Fruit fly (Drosophila melanogaster): Measurements from ENCODE around the gene mRpL55.

The mRpL55 gene

dm6 chr3R:19074207-19074606 is 20.5 kb downstream of the mRpL55 start (continued):
- no peak for TF ChIP-seq Vsx2 (GFP tag; optimal IDR thresholded peaks at IDR 0.05; ENCODE audit: partially characterized antibody)

dm6 chr3R:19073002-19073401 is 21.7 kb downstream of the mRpL55 start:
- TF ChIP-seq OdsH (GFP tag; optimal IDR thresholded peaks at IDR 0.05) (peak; percentile 33), Hr83 (GFP tag; optimal IDR thresholded peaks at IDR 0.05; ENCODE audit: poor library complexity, severe bottlenecking) (no peak), ey (GFP tag; optimal IDR thresholded peaks at IDR 0.05) (peak; percentile 37), HLH106 (tag; optimal IDR thresholded peaks at IDR 0.05) (peak; percentile 50), rgr (GFP tag; optimal IDR thresholded peaks at IDR 0.05) (peak; percentile 37), Mio (GFP tag; optimal IDR thresholded peaks at IDR 0.05) (no peak), fru (GFP tag; optimal IDR thresholded peaks at IDR 0.05) (peak; percentile 37), Dfd (GFP tag; optimal IDR thresholded peaks at IDR 0.05) (no peak), Sp1 (GFP tag; optimal IDR thresholded peaks at IDR 0.05) (peak; percentile 39), psq (GFP tag; optimal IDR thresholded peaks at IDR 0.05) (peak; percentile 13), foxo (GFP tag; optimal IDR thresholded peaks at IDR 0.05) (peak in 1 of 2 experiments; percentile 54), Jra (GFP tag; optimal IDR thresholded peaks at IDR 0.05) (no peak), h (GFP tag; optimal IDR thresholded peaks at IDR 0.05) (peak; percentile 10), Myc (optimal IDR thresholded peaks at IDR 0.05) (no peak), sv (GFP tag; optimal IDR thresholded peaks at IDR 0.05) (no peak)

DNA sequence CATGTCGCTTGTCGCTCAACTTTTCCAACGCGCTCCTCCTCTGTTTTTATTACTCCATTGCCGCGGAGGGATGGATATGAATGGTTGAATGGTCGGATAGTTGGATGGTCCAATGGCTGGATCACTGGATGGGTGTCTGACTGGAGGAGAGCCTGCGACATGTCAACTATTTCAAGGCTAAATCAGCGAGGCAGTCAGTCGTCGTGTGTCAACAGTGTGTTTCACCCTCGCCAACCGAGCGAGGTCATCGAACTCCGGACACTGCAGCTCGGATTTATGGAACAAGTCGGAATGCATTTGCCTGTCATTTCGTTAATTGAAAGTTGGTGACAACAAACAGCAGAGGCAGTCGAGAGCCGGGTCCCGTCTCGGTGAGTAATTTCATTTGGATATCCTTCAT is 22.8 kb downstream of the mRpL55 start:
- no peak for TF ChIP-seq woc (GFP tag; optimal IDR thresholded peaks at IDR 0.05)
- no peak for TF ChIP-seq Hnf4 (GFP tag; optimal IDR thresholded peaks at IDR 0.05)
- no peak for TF ChIP-seq Abd-B (GFP tag; optimal IDR thresholded peaks at IDR 0.05)
- no peak for TF ChIP-seq jim (GFP tag; optimal IDR thresholded peaks at IDR 0.05)
- TF ChIP-seq pan (optimal IDR thresholded peaks at IDR 0.05) = no peak
- TF ChIP-seq OdsH (GFP tag; optimal IDR thresholded peaks at IDR 0.05) = no peak
- TF ChIP-seq dl (GFP tag; optimal IDR thresholded peaks at IDR 0.05; ENCODE audit: insufficient read depth in 1 of 2, partially characterized antibody in 2 of 2) = no peak
- no peak for TF ChIP-seq GATAd (GFP tag; optimal IDR thresholded peaks at IDR 0.05)
- no peak for TF ChIP-seq Jra (GFP tag; optimal IDR thresholded peaks at IDR 0.05)
- TF ChIP-seq Rel (GFP tag; optimal IDR thresholded peaks at IDR 0.05) = no peak
- TF ChIP-seq Rel (tag; optimal IDR thresholded peaks at IDR 0.05) = no peak
- no peak for TF ChIP-seq Dfd (GFP tag; optimal IDR thresholded peaks at IDR 0.05)
- TF ChIP-seq dmrt93B (GFP tag; optimal IDR thresholded peaks at IDR 0.05) = no peak
- TF ChIP-seq br (GFP tag; optimal IDR thresholded peaks at IDR 0.05) = no peak
- no peak for TF ChIP-seq CrebA (GFP tag; optimal IDR thresholded peaks at IDR 0.05; ENCODE audit: borderline replicate concordance)

DNA sequence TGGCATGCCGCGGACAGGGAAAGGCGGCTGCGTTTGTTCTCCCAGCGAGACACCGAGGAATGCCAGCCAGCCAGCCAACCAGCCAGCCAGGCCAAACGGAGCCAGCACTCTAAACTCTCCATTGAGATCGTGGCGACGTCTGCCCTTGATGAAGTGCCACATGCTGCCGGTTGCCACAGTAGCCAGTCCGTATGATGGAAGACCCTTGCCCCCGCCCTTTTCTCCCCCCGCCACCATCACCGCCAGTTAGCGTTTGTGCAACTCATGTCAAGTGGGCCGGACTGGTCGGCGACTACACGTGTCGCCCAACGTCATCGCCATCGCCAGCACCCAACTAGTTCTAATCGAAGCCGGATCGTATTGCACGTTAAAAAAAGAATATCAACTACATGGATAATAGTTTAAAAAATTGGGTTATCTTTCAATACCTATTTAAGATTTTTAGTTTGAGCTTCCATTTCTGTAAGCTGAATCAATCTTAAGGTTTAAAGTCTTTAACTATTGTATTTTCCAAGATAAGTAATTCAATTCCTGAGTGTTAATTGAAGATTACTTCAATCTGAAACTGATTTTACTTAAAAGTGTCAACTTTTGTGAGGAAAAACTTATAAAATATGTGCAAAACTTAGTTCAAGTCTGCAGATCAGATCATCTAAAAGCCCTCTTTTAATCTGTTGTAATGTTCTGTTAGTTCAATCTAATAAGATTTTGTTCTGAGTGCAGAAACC is 24.3 kb downstream of the mRpL55 start:
- TF ChIP-seq Vsx2 (GFP tag; optimal IDR thresholded peaks at IDR 0.05; ENCODE audit: partially characterized antibody) (no peak), Hnf4 (GFP tag; optimal IDR thresholded peaks at IDR 0.05) (no peak), pan (optimal IDR thresholded peaks at IDR 0.05) (no peak), GATAd (GFP tag; optimal IDR thresholded peaks at IDR 0.05) (no peak), CrebA (GFP tag; optimal IDR thresholded peaks at IDR 0.05; ENCODE audit: borderline replicate concordance) (no peak), usp (GFP tag; optimal IDR thresholded peaks at IDR 0.05) (no peak), HLH106 (tag; optimal IDR thresholded peaks at IDR 0.05) (no peak), Mio (GFP tag; optimal IDR thresholded peaks at IDR 0.05) (no peak), tai (GFP tag; optimal IDR thresholded peaks at IDR 0.05) (no peak), woc (GFP tag; optimal IDR thresholded peaks at IDR 0.05) (no peak), brk (GFP tag; optimal IDR thresholded peaks at IDR 0.05) (no peak), rgr (GFP tag; optimal IDR thresholded peaks at IDR 0.05) (no peak), sage (GFP tag; optimal IDR thresholded peaks at IDR 0.05) (no peak), fru (GFP tag; optimal IDR thresholded peaks at IDR 0.05) (no peak), jim (GFP tag; optimal IDR thresholded peaks at IDR 0.05) (no peak), br (GFP tag; optimal IDR thresholded peaks at IDR 0.05) (no peak)

dm6 chr3R:19069740-19070139 is 25.0 kb downstream of the mRpL55 start:
- TF ChIP-seq h (GFP tag; optimal IDR thresholded peaks at IDR 0.05) = no peak
- no peak for TF ChIP-seq br (GFP tag; optimal IDR thresholded peaks at IDR 0.05)
- TF ChIP-seq woc (GFP tag; optimal IDR thresholded peaks at IDR 0.05) = no peak
- no peak for TF ChIP-seq Sp1 (GFP tag; optimal IDR thresholded peaks at IDR 0.05)
- TF ChIP-seq CG32264 (GFP tag; optimal IDR thresholded peaks at IDR 0.05) = no peak
- TF ChIP-seq HLH106 (tag; optimal IDR thresholded peaks at IDR 0.05) = no peak
- TF ChIP-seq fru (GFP tag; optimal IDR thresholded peaks at IDR 0.05) = no peak
- TF ChIP-seq lola (GFP tag; optimal IDR thresholded peaks at IDR 0.05) = no peak
- no peak for TF ChIP-seq dmrt93B (GFP tag; optimal IDR thresholded peaks at IDR 0.05)
- TF ChIP-seq Dif (GFP tag; optimal IDR thresholded peaks at IDR 0.05; ENCODE audit: partially characterized antibody) = no peak
- TF ChIP-seq rgr (GFP tag; optimal IDR thresholded peaks at IDR 0.05) = no peak
- TF ChIP-seq usp (GFP tag; optimal IDR thresholded peaks at IDR 0.05) = no peak
- no peak for TF ChIP-seq Abd-B (GFP tag; optimal IDR thresholded peaks at IDR 0.05)
- TF ChIP-seq dl (GFP tag; optimal IDR thresholded peaks at IDR 0.05; ENCODE audit: insufficient read depth in 1 of 2, partially characterized antibody in 2 of 2) = no peak
- no peak for TF ChIP-seq sv (GFP tag; optimal IDR thresholded peaks at IDR 0.05)
- no peak for TF ChIP-seq psq (GFP tag; optimal IDR thresholded peaks at IDR 0.05)
- TF ChIP-seq Hr83 (GFP tag; optimal IDR thresholded peaks at IDR 0.05; ENCODE audit: poor library complexity, severe bottlenecking) = no peak
- TF ChIP-seq brk (GFP tag; optimal IDR thresholded peaks at IDR 0.05) = no peak
